Worm (Caenorhabditis elegans): ENCODE results near the gene acp-5.

DNA sequence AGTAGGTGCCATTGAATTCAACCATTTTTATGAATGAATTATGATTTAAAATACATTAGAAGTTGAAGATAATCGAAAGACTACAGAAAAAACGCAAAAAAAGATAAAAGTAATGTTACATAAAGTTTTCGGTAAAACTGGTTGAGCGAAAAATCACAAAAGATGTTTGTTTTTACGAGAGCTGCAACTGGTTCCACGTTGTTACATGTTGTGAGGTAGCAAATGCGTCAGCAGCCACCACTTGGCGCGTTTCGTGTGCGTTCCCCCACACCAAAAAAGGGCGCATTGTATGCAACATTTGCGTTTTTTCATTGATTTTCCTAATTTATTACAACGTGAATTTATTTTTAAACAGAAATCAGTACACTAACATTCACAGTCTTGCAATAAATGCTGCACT, 47.1 kb upstream of the acp-5 start, which contains the start of gene gakh-1:
- TF ChIP-seq tab-1 (GFP tag; IDR thresholded peaks at IDR 0.05) (no peak), ztf-23 (GFP tag; IDR thresholded peaks at IDR 0.05) (no peak), ref-1 (GFP tag; conservative IDR thresholded peaks at IDR 0.05) (no peak)
